Worm (Caenorhabditis elegans): ENCODE measurements around the gene T09A5.4.

DNA sequence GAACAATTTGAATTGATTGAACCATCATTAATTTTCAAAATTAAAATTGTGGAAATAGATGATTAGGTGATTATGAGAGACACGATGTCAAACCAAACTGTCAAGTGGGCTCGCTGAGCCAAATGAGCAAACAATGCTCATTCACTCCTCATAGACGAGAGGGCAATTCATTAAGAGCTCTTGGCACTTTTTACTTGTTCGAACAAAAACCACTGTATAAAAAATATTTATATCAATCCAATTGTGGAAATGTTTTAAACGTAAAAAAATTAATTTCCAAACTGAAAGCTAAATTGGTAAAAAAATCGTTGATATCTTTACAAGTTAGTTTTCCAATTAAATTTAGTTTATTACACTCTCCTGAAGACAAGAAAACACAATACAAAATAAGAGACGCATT lies 3.7 kb downstream of the T09A5.4 start, which contains the start of gene acr-7:
- TF ChIP-seq dpl-1 (GFP tag; optimal IDR thresholded peaks at IDR 0.05) (no peak), cebp-2 (GFP tag; IDR thresholded peaks at IDR 0.05) (no peak), B0261.1 (tag; optimal IDR thresholded peaks at IDR 0.05) (no peak), xnd-1 (tag; optimal IDR thresholded peaks at IDR 0.05) (no peak), F57C9.4 (tag; optimal IDR thresholded peaks at IDR 0.05) (no peak), snpc-1.1 (tag; optimal IDR thresholded peaks at IDR 0.05; ENCODE audit: insufficient read depth) (no peak), T26A5.8 (tag; optimal IDR thresholded peaks at IDR 0.05) (no peak)

Measured in whole organism, young adult.